Worm (Caenorhabditis elegans): Measurements from ENCODE around the gene K03B4.4.

The K03B4.4 gene

ce11 chrV:4676812-4677211, 5.0 kb upstream of the K03B4.4 start:
- no peak for TF ChIP-seq med-1 (GFP tag; optimal IDR thresholded peaks at IDR 0.05; ENCODE audit: insufficient read depth)
- no peak for TF ChIP-seq ztf-23 (GFP tag; IDR thresholded peaks at IDR 0.05)
- no peak for TF ChIP-seq ztf-29 (GFP tag; IDR thresholded peaks at IDR 0.05)
- no peak for TF ChIP-seq T22C8.4 (GFP tag; IDR thresholded peaks at IDR 0.05)
- TF ChIP-seq ref-1 (GFP tag; conservative IDR thresholded peaks at IDR 0.05), result no peak
- TF ChIP-seq tab-1 (GFP tag; IDR thresholded peaks at IDR 0.05), result no peak
- no peak for TF ChIP-seq cog-1 (tag; optimal IDR thresholded peaks at IDR 0.05)
- no peak for TF ChIP-seq flt-1 (GFP tag; IDR thresholded peaks at IDR 0.05)
- no peak for TF ChIP-seq klf-2 (GFP tag; conservative IDR thresholded peaks at IDR 0.05)

ce11 chrV:4684137-4684536, 2.4 kb downstream of the K03B4.4 start:
- TF ChIP-seq cog-1 (tag; optimal IDR thresholded peaks at IDR 0.05) (no peak), klf-2 (GFP tag; conservative IDR thresholded peaks at IDR 0.05) (no peak)

ce11 chrV:4686680-4687470, 5.1 kb downstream of the K03B4.4 start, which contains the start of gene taf-10:
Gene taf-10 (plus strand): TSS chrV:4687103.
- TF ChIP-seq ref-1 (GFP tag; conservative IDR thresholded peaks at IDR 0.05) (no peak), cog-1 (tag; optimal IDR thresholded peaks at IDR 0.05) (no peak), ztf-23 (GFP tag; IDR thresholded peaks at IDR 0.05) (no peak), tab-1 (GFP tag; IDR thresholded peaks at IDR 0.05) (no peak), flt-1 (GFP tag; IDR thresholded peaks at IDR 0.05) (no peak), klf-2 (GFP tag; conservative IDR thresholded peaks at IDR 0.05) (no peak), med-1 (GFP tag; optimal IDR thresholded peaks at IDR 0.05; ENCODE audit: insufficient read depth) (no peak)

- TF ChIP-seq ref-1 (GFP tag; conservative IDR thresholded peaks at IDR 0.05), result no peak
- TF ChIP-seq klf-2 (GFP tag; conservative IDR thresholded peaks at IDR 0.05), result no peak
- TF ChIP-seq flt-1 (GFP tag; IDR thresholded peaks at IDR 0.05), result no peak
- TF ChIP-seq T22C8.4 (GFP tag; IDR thresholded peaks at IDR 0.05), result no peak
- no peak for TF ChIP-seq ztf-29 (GFP tag; IDR thresholded peaks at IDR 0.05)
- TF ChIP-seq ztf-23 (GFP tag; IDR thresholded peaks at IDR 0.05), result no peak
- no peak for TF ChIP-seq med-1 (GFP tag; optimal IDR thresholded peaks at IDR 0.05; ENCODE audit: insufficient read depth)
- no peak for TF ChIP-seq tab-1 (GFP tag; IDR thresholded peaks at IDR 0.05)
Observed at ce11 chrV:4687944-4688505, 6.3 kb downstream of the K03B4.4 start, which contains the start of gene K03B4.2. Gene K03B4.2 (plus strand): TSS chrV:4687994.

- TF ChIP-seq cog-1 (tag; optimal IDR thresholded peaks at IDR 0.05) (no peak), ztf-29 (GFP tag; IDR thresholded peaks at IDR 0.05) (no peak), flt-1 (GFP tag; IDR thresholded peaks at IDR 0.05) (no peak), tab-1 (GFP tag; IDR thresholded peaks at IDR 0.05) (no peak), ref-1 (GFP tag; conservative IDR thresholded peaks at IDR 0.05) (no peak), ztf-23 (GFP tag; IDR thresholded peaks at IDR 0.05) (no peak), T22C8.4 (GFP tag; IDR thresholded peaks at IDR 0.05) (no peak), klf-2 (GFP tag; conservative IDR thresholded peaks at IDR 0.05) (no peak), med-1 (GFP tag; optimal IDR thresholded peaks at IDR 0.05; ENCODE audit: insufficient read depth) (no peak)
Observed at ce11 chrV:4689234-4689633, 7.5 kb downstream of the K03B4.4 start, which contains the start of gene K03B4.1. Gene K03B4.1 (plus strand): TSS chrV:4689330.

ce11 chrV:4691657-4692056, 9.9 kb downstream of the K03B4.4 start:
- no peak for TF ChIP-seq cog-1 (tag; optimal IDR thresholded peaks at IDR 0.05)
- no peak for TF ChIP-seq med-1 (GFP tag; optimal IDR thresholded peaks at IDR 0.05; ENCODE audit: insufficient read depth)
- TF ChIP-seq flt-1 (GFP tag; IDR thresholded peaks at IDR 0.05), result no peak
- no peak for TF ChIP-seq T22C8.4 (GFP tag; IDR thresholded peaks at IDR 0.05)
- TF ChIP-seq ztf-29 (GFP tag; IDR thresholded peaks at IDR 0.05), result no peak
- TF ChIP-seq klf-2 (GFP tag; conservative IDR thresholded peaks at IDR 0.05), result no peak
- no peak for TF ChIP-seq ztf-23 (GFP tag; IDR thresholded peaks at IDR 0.05)
- TF ChIP-seq ref-1 (GFP tag; conservative IDR thresholded peaks at IDR 0.05), result no peak
- no peak for TF ChIP-seq tab-1 (GFP tag; IDR thresholded peaks at IDR 0.05)

ce11 chrV:4692382-4693281, 10.9 kb downstream of the K03B4.4 start, which contains the start of gene cpg-8:
Gene cpg-8 (minus strand): TSS chrV:4692432.
- TF ChIP-seq flt-1 (GFP tag; IDR thresholded peaks at IDR 0.05) (no peak), T22C8.4 (GFP tag; IDR thresholded peaks at IDR 0.05) (no peak), ref-1 (GFP tag; conservative IDR thresholded peaks at IDR 0.05) (no peak), ztf-29 (GFP tag; IDR thresholded peaks at IDR 0.05) (no peak), klf-2 (GFP tag; conservative IDR thresholded peaks at IDR 0.05) (no peak), tab-1 (GFP tag; IDR thresholded peaks at IDR 0.05) (no peak), cog-1 (tag; optimal IDR thresholded peaks at IDR 0.05) (no peak)

ce11 chrV:4693282-4693588, 11.5 kb downstream of the K03B4.4 start:
- TF ChIP-seq cog-1 (tag; optimal IDR thresholded peaks at IDR 0.05) (no peak), klf-2 (GFP tag; conservative IDR thresholded peaks at IDR 0.05) (no peak), med-1 (GFP tag; optimal IDR thresholded peaks at IDR 0.05; ENCODE audit: insufficient read depth) (no peak), ztf-23 (GFP tag; IDR thresholded peaks at IDR 0.05) (no peak), flt-1 (GFP tag; IDR thresholded peaks at IDR 0.05) (no peak)

- TF ChIP-seq ref-1 (GFP tag; conservative IDR thresholded peaks at IDR 0.05) (no peak), tab-1 (GFP tag; IDR thresholded peaks at IDR 0.05) (no peak), klf-2 (GFP tag; conservative IDR thresholded peaks at IDR 0.05) (no peak), ztf-23 (GFP tag; IDR thresholded peaks at IDR 0.05) (no peak), ztf-29 (GFP tag; IDR thresholded peaks at IDR 0.05) (no peak), med-1 (GFP tag; optimal IDR thresholded peaks at IDR 0.05; ENCODE audit: insufficient read depth) (no peak), cog-1 (tag; optimal IDR thresholded peaks at IDR 0.05) (no peak), flt-1 (GFP tag; IDR thresholded peaks at IDR 0.05) (no peak), T22C8.4 (GFP tag; IDR thresholded peaks at IDR 0.05) (no peak)
Observed at ce11 chrV:4694466-4695092, 12.8 kb downstream of the K03B4.4 start.
